Worm (Caenorhabditis elegans): Measurements from ENCODE around the gene F35E8.9.

DNA sequence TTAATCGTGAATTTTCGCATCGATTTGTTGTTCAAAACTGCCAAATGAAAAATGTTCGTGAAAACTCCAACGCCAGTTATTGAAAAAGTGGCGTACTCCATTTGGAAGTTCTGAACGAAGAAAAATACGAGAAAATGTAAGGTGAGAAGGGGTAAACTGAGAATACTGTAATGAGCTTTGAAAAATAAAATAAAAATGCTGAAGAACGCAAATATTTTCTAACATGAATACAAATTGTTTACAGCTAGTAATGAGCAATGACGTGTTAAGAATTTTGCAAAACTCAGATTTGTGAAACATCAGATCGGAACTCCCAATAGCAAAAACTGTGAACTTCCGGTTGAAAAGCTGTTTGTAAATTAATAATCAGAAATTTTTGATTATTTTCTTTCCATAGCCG is 15.0 kb upstream of the F35E8.9 start, which contains the start of gene srw-26:
- TF ChIP-seq flt-1 (GFP tag; IDR thresholded peaks at IDR 0.05) (no peak), B0310.2 (tag; optimal IDR thresholded peaks at IDR 0.05) (no peak), F13C5.2 (tag; optimal IDR thresholded peaks at IDR 0.05) (no peak), pes-1 (GFP tag; IDR thresholded peaks at IDR 0.05) (no peak), ets-7 (tag; optimal IDR thresholded peaks at IDR 0.05) (no peak), scrt-1 (GFP tag; IDR thresholded peaks at IDR 0.05) (no peak), ama-1 (optimal IDR thresholded peaks at IDR 0.05) (no peak), tbx-11 (GFP tag; IDR thresholded peaks at IDR 0.05) (no peak), tbx-37 (GFP tag; conservative IDR thresholded peaks at IDR 0.05) (no peak)
